Fruit fly (Drosophila melanogaster): ENCODE data around the gene CG14439.

DNA sequence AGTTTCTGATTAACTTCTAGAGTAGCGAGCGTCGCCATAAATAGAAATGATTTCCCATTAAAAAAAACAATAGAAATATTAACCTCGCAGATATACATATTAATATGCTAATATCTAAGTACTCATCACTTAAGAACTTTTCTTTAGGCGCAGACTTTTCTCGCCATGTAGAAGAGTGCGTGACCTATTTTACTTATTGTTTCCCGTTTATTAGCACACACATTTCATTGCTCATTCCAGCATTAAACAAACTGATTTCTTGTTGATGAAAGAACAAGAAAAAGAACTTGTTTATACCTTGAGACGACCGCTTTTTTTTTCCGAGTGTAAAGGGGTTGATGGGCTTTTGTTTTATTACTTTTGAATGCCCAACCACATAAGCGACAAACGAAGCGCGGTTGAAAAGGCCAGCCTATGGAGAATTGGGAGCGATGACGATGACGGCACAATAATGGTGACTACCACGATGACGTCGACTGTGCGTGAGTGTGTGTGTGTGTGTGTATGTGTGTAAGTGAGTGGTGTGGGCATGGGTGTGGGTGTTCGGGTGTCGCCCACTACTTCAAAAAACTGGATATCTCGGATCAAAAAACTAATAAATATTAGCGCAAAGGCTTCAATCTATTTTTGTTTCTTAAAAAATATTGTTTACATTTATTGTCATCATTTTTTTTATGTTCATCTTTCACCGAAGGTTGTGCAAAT lies 48.8 kb downstream of the CG14439 start:
- no peak for TF ChIP-seq Myc (optimal IDR thresholded peaks at IDR 0.05)
- TF ChIP-seq ttk (optimal IDR thresholded peaks at IDR 0.05), result no peak
- no peak for TF ChIP-seq insv (optimal IDR thresholded peaks at IDR 0.05)
- TF ChIP-seq Sin3A (optimal IDR thresholded peaks at IDR 0.05), result no peak
- TF ChIP-seq h (optimal IDR thresholded peaks at IDR 0.05), result no peak
- TF ChIP-seq psq (optimal IDR thresholded peaks at IDR 0.05), result no peak

Measured in Kc167 (cell line).